Worm (Caenorhabditis elegans): ENCODE results near the gene fipr-2.
"Not testable (repeated sequence)": the region's sequence is repeated elsewhere in the genome, so short reads cannot be mapped to it uniquely, and the experiment has no call there.

Gene fipr-2

ce11 chrV:12371386-12371785 is 6.2 kb downstream of the fipr-2 start, which contains the start of gene F23H12.7:
TSS of gene F23H12.7 (plus strand) at chrV:12371686.
- TF ChIP-seq ama-1 (optimal IDR thresholded peaks at IDR 0.05), result no peak
- no peak for TF ChIP-seq fos-1 (tag; optimal IDR thresholded peaks at IDR 0.05)
- TF ChIP-seq aly-2 (tag; optimal IDR thresholded peaks at IDR 0.05), result no peak
- TF ChIP-seq ceh-9 (tag; optimal IDR thresholded peaks at IDR 0.05), result no peak
- no peak for TF ChIP-seq nhr-12 (tag; optimal IDR thresholded peaks at IDR 0.05)
- no peak for TF ChIP-seq lin-15B (tag; optimal IDR thresholded peaks at IDR 0.05)
- no peak for TF ChIP-seq tbx-2 (tag; optimal IDR thresholded peaks at IDR 0.05)
- no peak for TF ChIP-seq lsy-12 (tag; optimal IDR thresholded peaks at IDR 0.05)
- TF ChIP-seq sea-2 (GFP tag; optimal IDR thresholded peaks at IDR 0.05), result no peak

- TF ChIP-seq nhr-76, nhr-23, R02D3.7 (tag; optimal IDR thresholded peaks at IDR 0.05): not testable (repeated sequence)
Measured at ce11 chrV:12374252-12374651, 9.1 kb downstream of the fipr-2 start, which contains the start of gene F23H12.10. TSS of gene F23H12.10 (minus strand) at chrV:12374263.

ce11 chrV:12377256-12377655 is 12.1 kb downstream of the fipr-2 start, which contains the start of gene K01D12.1:
TSS of gene K01D12.1 (plus strand) at chrV:12377556.
- TF ChIP-seq nhr-67 (tag; optimal IDR thresholded peaks at IDR 0.05), result no peak
- TF ChIP-seq fos-1 (tag; optimal IDR thresholded peaks at IDR 0.05), result no peak
- no peak for TF ChIP-seq jun-1 (tag; optimal IDR thresholded peaks at IDR 0.05)
- TF ChIP-seq pha-4 (tag; optimal IDR thresholded peaks at IDR 0.05), result no peak
- TF ChIP-seq zag-1 (tag; optimal IDR thresholded peaks at IDR 0.05), result no peak
- TF ChIP-seq tbx-2 (tag; optimal IDR thresholded peaks at IDR 0.05), result no peak
- no peak for TF ChIP-seq nfya-1 (tag; optimal IDR thresholded peaks at IDR 0.05; ENCODE audit: insufficient read depth)
- no peak for TF ChIP-seq fkh-2 (tag; optimal IDR thresholded peaks at IDR 0.05)
- no peak for TF ChIP-seq nhr-28 (tag; optimal IDR thresholded peaks at IDR 0.05)
- no peak for TF ChIP-seq daf-12 (tag; optimal IDR thresholded peaks at IDR 0.05)
- TF ChIP-seq ceh-28 (tag; optimal IDR thresholded peaks at IDR 0.05), result no peak
- TF ChIP-seq aly-2 (tag; optimal IDR thresholded peaks at IDR 0.05), result no peak
- TF ChIP-seq nhr-76 (tag; optimal IDR thresholded peaks at IDR 0.05), result no peak
- no peak for TF ChIP-seq lin-39 (tag; optimal IDR thresholded peaks at IDR 0.05)
- no peak for TF ChIP-seq nhr-43 (tag; optimal IDR thresholded peaks at IDR 0.05; ENCODE audit: poor library complexity, severe bottlenecking)

- TF ChIP-seq zag-1 (tag; optimal IDR thresholded peaks at IDR 0.05), result no peak
- TF ChIP-seq egl-5 (tag; optimal IDR thresholded peaks at IDR 0.05), result no peak
- TF ChIP-seq pha-4 (tag; optimal IDR thresholded peaks at IDR 0.05), result no peak
- TF ChIP-seq nhr-77 (tag; optimal IDR thresholded peaks at IDR 0.05), result no peak
- no peak for TF ChIP-seq unc-62 (GFP tag; optimal IDR thresholded peaks at IDR 0.05)
- TF ChIP-seq mml-1 (tag; optimal IDR thresholded peaks at IDR 0.05), result no peak
- TF ChIP-seq unc-39 (tag; optimal IDR thresholded peaks at IDR 0.05), result no peak
- TF ChIP-seq nhr-11 (tag; optimal IDR thresholded peaks at IDR 0.05), result no peak
- no peak for TF ChIP-seq R02D3.7 (tag; optimal IDR thresholded peaks at IDR 0.05)
- no peak for TF ChIP-seq jun-1 (tag; optimal IDR thresholded peaks at IDR 0.05)
- no peak for TF ChIP-seq ztf-4 (tag; optimal IDR thresholded peaks at IDR 0.05)
- TF ChIP-seq nhr-12 (tag; optimal IDR thresholded peaks at IDR 0.05), result no peak
- no peak for TF ChIP-seq nhr-25 (tag; optimal IDR thresholded peaks at IDR 0.05)
- no peak for TF ChIP-seq fkh-10 (GFP tag; optimal IDR thresholded peaks at IDR 0.05)
- no peak for TF ChIP-seq hmg-11 (tag; optimal IDR thresholded peaks at IDR 0.05)
- no peak for TF ChIP-seq nhr-23 (tag; optimal IDR thresholded peaks at IDR 0.05)
- TF ChIP-seq nhr-67 (tag; optimal IDR thresholded peaks at IDR 0.05), result no peak
- TF ChIP-seq ZK546.5 (tag; optimal IDR thresholded peaks at IDR 0.05), result no peak
- no peak for TF ChIP-seq ceh-9 (tag; optimal IDR thresholded peaks at IDR 0.05)
- TF ChIP-seq nhr-28 (tag; optimal IDR thresholded peaks at IDR 0.05), result no peak
Measured at ce11 chrV:12386154-12386553, 21.0 kb downstream of the fipr-2 start, which contains the start of gene K01D12.15. TSS of gene K01D12.15 (plus strand) at chrV:12386454.

- no peak for TF ChIP-seq nhr-23 (tag; optimal IDR thresholded peaks at IDR 0.05)
- TF ChIP-seq nfya-1 (tag; optimal IDR thresholded peaks at IDR 0.05; ENCODE audit: insufficient read depth), result no peak
- no peak for TF ChIP-seq egl-5 (tag; optimal IDR thresholded peaks at IDR 0.05)
- TF ChIP-seq lsy-12 (tag; optimal IDR thresholded peaks at IDR 0.05), result no peak
- TF ChIP-seq nhr-43 (tag; optimal IDR thresholded peaks at IDR 0.05; ENCODE audit: poor library complexity, severe bottlenecking), result no peak
- TF ChIP-seq sea-2 (GFP tag; optimal IDR thresholded peaks at IDR 0.05), result no peak
- TF ChIP-seq R02D3.7 (tag; optimal IDR thresholded peaks at IDR 0.05), result no peak
- no peak for TF ChIP-seq daf-12 (tag; optimal IDR thresholded peaks at IDR 0.05)
- TF ChIP-seq snpc-4 (tag; optimal IDR thresholded peaks at IDR 0.05), result no peak
Measured at ce11 chrV:12395699-12396098, 30.6 kb downstream of the fipr-2 start, which contains the start of gene twk-14. TSS of gene twk-14 (minus strand) at chrV:12395706.
